Fruit fly (Drosophila melanogaster): ENCODE measurements around the gene CG17328.

Gene CG17328

dm6 chr2L:16268107-16268539 is 31.6 kb upstream of the CG17328 start (continued):
- TF ChIP-seq emc (GFP tag; optimal IDR thresholded peaks at IDR 0.05) (no peak), ara (GFP tag; IDR thresholded peaks at IDR 0.05) (no peak), CG15479 (GFP tag; optimal IDR thresholded peaks at IDR 0.05) (peak; percentile 32), her (GFP tag; optimal IDR thresholded peaks at IDR 0.05) (no peak), CG4820 (GFP tag; optimal IDR thresholded peaks at IDR 0.05) (no peak), exex (tag; optimal IDR thresholded peaks at IDR 0.05) (no peak), Dbx (GFP tag; IDR thresholded peaks at IDR 0.05) (no peak), CG16815 (GFP tag; optimal IDR thresholded peaks at IDR 0.05) (no peak), Sry-β (GFP tag; optimal IDR thresholded peaks at IDR 0.05) (peak; percentile 16), Usf (GFP tag; optimal IDR thresholded peaks at IDR 0.05) (no peak), kni (GFP tag; optimal IDR thresholded peaks at IDR 0.05) (peak; percentile 12), yki (optimal IDR thresholded peaks at IDR 0.05) (peak; percentile 73), CG17829 (tag; optimal IDR thresholded peaks at IDR 0.05) (no peak)

DNA sequence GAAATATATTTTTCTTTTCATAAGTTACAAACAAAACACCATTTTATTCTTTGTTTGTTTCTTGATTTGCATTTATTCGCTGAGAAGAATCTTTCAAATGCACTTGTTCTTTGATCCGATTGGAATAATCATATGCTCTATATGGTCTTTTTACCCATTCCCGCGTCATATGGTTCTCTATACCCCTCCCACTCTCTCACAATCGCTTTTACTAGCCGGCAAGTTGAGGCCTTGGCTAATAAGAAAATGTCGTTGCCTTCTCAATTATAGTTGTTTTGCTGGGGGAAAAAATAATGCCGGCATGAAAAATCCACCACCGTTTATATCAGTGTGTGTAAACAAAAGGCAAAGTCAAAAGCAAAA is 30.9 kb upstream of the CG17328 start:
- TF ChIP-seq CG17829 (tag; optimal IDR thresholded peaks at IDR 0.05): no peak
- peak in 1 of 2 experiments; percentile 47 for TF ChIP-seq eve (GFP tag; optimal IDR thresholded peaks at IDR 0.05)
- TF ChIP-seq CG13123 (GFP tag; optimal IDR thresholded peaks at IDR 0.05): no peak
- TF ChIP-seq CG12659 (GFP tag; optimal IDR thresholded peaks at IDR 0.05): no peak
- TF ChIP-seq CG11560 (tag; IDR thresholded peaks at IDR 0.05): no peak
- peak; percentile 9 for TF ChIP-seq CG2120 (GFP tag; optimal IDR thresholded peaks at IDR 0.05)
- TF ChIP-seq nmo (GFP tag; optimal IDR thresholded peaks at IDR 0.05): no peak
- TF ChIP-seq CG7372 (GFP tag; IDR thresholded peaks at IDR 0.05): no peak
- no peak for TF ChIP-seq sima (GFP tag; optimal IDR thresholded peaks at IDR 0.05)
- TF ChIP-seq CG15011 (GFP tag; optimal IDR thresholded peaks at IDR 0.05): no peak
- TF ChIP-seq CG32767 (GFP tag; IDR thresholded peaks at IDR 0.05): no peak
- TF ChIP-seq CG7987 (GFP tag; optimal IDR thresholded peaks at IDR 0.05): no peak
- TF ChIP-seq CG1233 (GFP tag; optimal IDR thresholded peaks at IDR 0.05): no peak
- peak; percentile 54 for TF ChIP-seq sens (GFP tag)

DNA sequence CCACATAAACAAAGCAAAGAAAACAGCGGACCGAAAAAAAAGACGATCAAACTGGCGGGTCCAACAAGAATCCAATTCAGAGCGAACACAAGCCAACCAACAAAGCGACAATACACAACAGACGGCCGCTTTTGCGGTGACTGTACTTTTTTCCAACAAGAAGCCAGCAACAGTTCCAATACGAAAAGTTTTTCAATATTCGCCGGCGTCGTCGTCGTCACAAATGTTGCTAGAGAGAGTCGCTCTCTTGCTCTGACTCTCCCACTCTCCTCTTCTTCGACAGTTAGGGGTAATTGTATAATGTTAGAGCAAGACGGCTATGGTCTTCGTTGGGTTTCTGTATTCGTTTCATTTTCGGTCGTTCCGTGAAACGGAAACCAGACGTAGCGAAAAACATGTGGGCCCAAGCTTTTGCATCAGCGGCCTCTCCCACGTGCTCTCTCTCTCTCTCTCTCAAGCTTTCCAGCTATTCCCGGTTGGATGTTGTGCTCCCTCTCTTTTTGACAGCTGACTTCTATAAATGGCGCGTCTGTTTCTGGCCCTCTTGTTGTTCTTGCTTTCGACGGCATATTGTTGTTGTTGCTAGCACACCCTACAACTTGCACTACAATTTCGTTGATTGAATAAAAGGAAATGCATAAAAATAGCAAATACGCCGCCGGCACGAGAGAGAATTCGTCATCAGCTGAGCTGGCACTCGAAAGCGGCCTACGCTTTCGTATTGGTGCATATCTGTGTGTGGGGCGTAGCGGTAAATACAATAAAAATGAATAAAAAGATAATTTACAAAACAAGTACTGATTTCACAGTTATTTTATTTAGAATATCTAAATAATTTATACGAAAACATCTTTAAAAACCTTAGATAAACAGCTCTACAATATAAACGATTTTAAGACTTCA is 30.3 kb upstream of the CG17328 start:
- TF ChIP-seq pho (GFP tag; optimal IDR thresholded peaks at IDR 0.05): peak; percentile 29
- TF ChIP-seq so (GFP tag; IDR thresholded peaks at IDR 0.05): no peak
- peak; percentile 21 for TF ChIP-seq Six4 (GFP tag; optimal IDR thresholded peaks at IDR 0.05)
- peak; percentile 56 for TF ChIP-seq CG33557 (GFP tag; optimal IDR thresholded peaks at IDR 0.05)
- no peak for TF ChIP-seq cad (GFP tag; optimal IDR thresholded peaks at IDR 0.05)
- no peak for TF ChIP-seq Hr3 (GFP tag; optimal IDR thresholded peaks at IDR 0.05)
- no peak for TF ChIP-seq H2.0 (GFP tag; IDR thresholded peaks at IDR 0.05)
- no peak for TF ChIP-seq hbn (GFP tag; IDR thresholded peaks at IDR 0.05; ENCODE audit: partially characterized antibody)
- peak; percentile 73 for TF ChIP-seq cwo (GFP tag; optimal IDR thresholded peaks at IDR 0.05)
- TF ChIP-seq CG12071 (GFP tag; optimal IDR thresholded peaks at IDR 0.05): peak; percentile 92
- TF ChIP-seq Lhr (GFP tag; optimal IDR thresholded peaks at IDR 0.05): peak; percentile 13
- TF ChIP-seq jing (GFP tag; optimal IDR thresholded peaks at IDR 0.05): no peak
- no peak for TF ChIP-seq CG32767 (GFP tag; IDR thresholded peaks at IDR 0.05)
- no peak for TF ChIP-seq emc (GFP tag; optimal IDR thresholded peaks at IDR 0.05)
- no peak for TF ChIP-seq pan (optimal IDR thresholded peaks at IDR 0.05)
- no peak for TF ChIP-seq pan (GFP tag; optimal IDR thresholded peaks at IDR 0.05 in 1 of 2, IDR thresholded peaks at IDR 0.05 in 1 of 2)
- peak; percentile 18 for TF ChIP-seq trem (tag; optimal IDR thresholded peaks at IDR 0.05)
- TF ChIP-seq Awh (GFP tag; IDR thresholded peaks at IDR 0.05): no peak
- peak; percentile 41 for TF ChIP-seq CG10209 (GFP tag; optimal IDR thresholded peaks at IDR 0.05)
- no peak for TF ChIP-seq usp (GFP tag; optimal IDR thresholded peaks at IDR 0.05)
- no peak for TF ChIP-seq Doc2 (GFP tag; IDR thresholded peaks at IDR 0.05)
- no peak for TF ChIP-seq BEAF-32 (GFP tag; optimal IDR thresholded peaks at IDR 0.05)
- no peak for TF ChIP-seq pita (GFP tag; optimal IDR thresholded peaks at IDR 0.05)
- TF ChIP-seq sens (GFP tag): peak; percentile 84
- no peak for TF ChIP-seq CG13287 (GFP tag; IDR thresholded peaks at IDR 0.05; ENCODE audit: partially characterized antibody)

Measured in whole organism, embryonic.